Fruit fly (Drosophila melanogaster) whole organism, wandering third instar larva: ENCODE data around the gene Prp6.
A peak's percentile ranks its signal among the peaks of the same experiment; 100 is the strongest.

Experiments used
- Abd-B ChIP-seq: fragments of >200 bp; optimal IDR thresholded peaks from 2 replicates; lab custom pipeline; 2017; ENCODE audit warnings: missing biosample characterization, missing genetic modification characterization
- CG32264 ChIP-seq: fragments of 200-800 bp; sonication (Bioruptor generic); optimal IDR thresholded peaks from 2 replicates; lab custom pipeline; 2016; ENCODE audit warnings: missing biosample characterization, missing genetic modification characterization
- CrebA ChIP-seq: fragments of 200-800 bp; sonication (Bioruptor generic); optimal IDR thresholded peaks from 2 replicates; lab custom pipeline; 2016; ENCODE audit warnings: missing biosample characterization, mild to moderate bottlenecking, missing genetic modification characterization, borderline replicate concordance
- Dfd ChIP-seq: fragments of >200 bp; optimal IDR thresholded peaks from 2 replicates; lab custom pipeline; 2017; ENCODE audit warnings: missing biosample characterization, missing genetic modification characterization
- Dif ChIP-seq: fragments of 200-275, 200-300 bp; sonication (Bioruptor generic); optimal IDR thresholded peaks from 2 replicates; lab custom pipeline; 2018; ENCODE audit warnings: missing biosample characterization, missing genetic modification characterization; ENCODE audit not compliant: partially characterized antibody
- HLH106 ChIP-seq: fragments of 200-800 bp; optimal IDR thresholded peaks from 3 replicates; lab custom pipeline; 2019; ENCODE audit warnings: missing biosample characterization, mild to moderate bottlenecking, missing genetic modification characterization, moderate library complexity
- Hnf4 ChIP-seq: fragments of 200-800 bp; sonication (Bioruptor generic); optimal IDR thresholded peaks from 2 replicates; lab custom pipeline; 2016; ENCODE audit warnings: missing biosample characterization, mild to moderate bottlenecking, missing genetic modification characterization
- Hr83 ChIP-seq: fragments of 200-300 bp; sonication (Bioruptor generic); optimal IDR thresholded peaks from 2 replicates; lab custom pipeline; 2016; ENCODE audit warnings: missing biosample characterization, mild to moderate bottlenecking, missing genetic modification characterization, moderate library complexity; ENCODE audit not compliant: poor library complexity, severe bottlenecking
- Jra ChIP-seq: sonication (Bioruptor generic); optimal IDR thresholded peaks from 2 replicates; lab custom pipeline; 2016; ENCODE audit warnings: missing biosample characterization, missing genetic modification characterization
- Mio ChIP-seq: sonication (Bioruptor generic); optimal IDR thresholded peaks from 2 replicates; lab custom pipeline; 2016; ENCODE audit warnings: missing biosample characterization, missing genetic modification characterization
- Myc ChIP-seq: fragments of >200 bp; optimal IDR thresholded peaks from 2 replicates; lab custom pipeline; 2017
- N ChIP-seq: fragments of >200 bp; optimal IDR thresholded peaks from 2 replicates; lab custom pipeline; 2018; ENCODE audit warnings: missing biosample characterization, missing external identifiers, missing genetic modification characterization
- Rel ChIP-seq, 2 experiments: fragments of 200-800 bp; sonication (Bioruptor generic) in 1 of 2; optimal IDR thresholded peaks; 2 replicates in 1 of 2; 3 replicates in 1 of 2; lab custom pipeline; 2016 to 2019; ENCODE audit warnings: mild to moderate bottlenecking in 2 of 2, missing biosample characterization in 2 of 2, missing genetic modification characterization in 2 of 2, moderate library complexity in 1 of 2
- Sp1 ChIP-seq: fragments of 200-800 bp; sonication (Bioruptor generic); optimal IDR thresholded peaks from 3 replicates; lab custom pipeline; 2019; ENCODE audit warnings: missing biosample characterization, mild to moderate bottlenecking, missing genetic modification characterization, moderate library complexity
- Vsx2 ChIP-seq: fragments of 200-300, 225-300 bp; sonication (Bioruptor generic); optimal IDR thresholded peaks from 2 replicates; lab custom pipeline; 2018; ENCODE audit warnings: missing biosample characterization, missing genetic modification characterization; ENCODE audit not compliant: partially characterized antibody
- br ChIP-seq: fragments of 200-800 bp; sonication (Bioruptor generic); optimal IDR thresholded peaks from 2 replicates; lab custom pipeline; 2016; ENCODE audit warnings: missing biosample characterization, missing genetic modification characterization
- brk ChIP-seq: fragments of 200-800 bp; sonication (Bioruptor generic); optimal IDR thresholded peaks from 2 replicates; lab custom pipeline; 2016; ENCODE audit warnings: missing biosample characterization, mild to moderate bottlenecking, missing genetic modification characterization
- dl ChIP-seq, 2 experiments: fragments of 175-275, 200-275 bp in 1 of 2; fragments of 200-275 bp in 1 of 2; sonication (Bioruptor generic); optimal IDR thresholded peaks; lab custom pipeline; 2018; ENCODE audit warnings: mild to moderate bottlenecking in 2 of 2, missing biosample characterization in 2 of 2, missing genetic modification characterization in 2 of 2, moderate library complexity in 2 of 2; ENCODE audit not compliant: partially characterized antibody in 2 of 2, insufficient read depth in 1 of 2
- dmrt93B ChIP-seq: fragments of 200-800 bp; sonication (Bioruptor generic); optimal IDR thresholded peaks from 2 replicates; lab custom pipeline; 2018; ENCODE audit warnings: missing biosample characterization, mild to moderate bottlenecking, missing genetic modification characterization
- dsf ChIP-seq: sonication (Bioruptor generic); optimal IDR thresholded peaks from 2 replicates; lab custom pipeline; 2016; ENCODE audit warnings: missing biosample characterization, missing genetic modification characterization, borderline replicate concordance
- ey ChIP-seq: fragments of 200-800 bp; sonication (Bioruptor generic); optimal IDR thresholded peaks from 2 replicates; lab custom pipeline; 2016; ENCODE audit warnings: missing biosample characterization, missing genetic modification characterization
- foxo ChIP-seq, 2 experiments: fragments of 200-800 bp; sonication (Bioruptor generic); optimal IDR thresholded peaks; 2 replicates in 1 of 2; 3 replicates in 1 of 2; lab custom pipeline; 2016 to 2017; ENCODE audit warnings: missing biosample characterization in 2 of 2, missing genetic modification characterization in 2 of 2
- fru ChIP-seq: fragments of 200-800 bp; sonication (Bioruptor generic); optimal IDR thresholded peaks from 3 replicates; lab custom pipeline; 2016; ENCODE audit warnings: missing biosample characterization, mild to moderate bottlenecking, missing genetic modification characterization
- h ChIP-seq: fragments of 200-800 bp; sonication (Bioruptor generic); optimal IDR thresholded peaks from 3 replicates; lab custom pipeline; 2016; ENCODE audit warnings: missing biosample characterization, mild to moderate bottlenecking, missing genetic modification characterization
- jim ChIP-seq: fragments of 175-275, 200-325 bp; sonication (Bioruptor generic); optimal IDR thresholded peaks from 2 replicates; lab custom pipeline; 2016; ENCODE audit warnings: missing biosample characterization, mild to moderate bottlenecking, missing genetic modification characterization
- lola ChIP-seq: fragments of >200 bp; optimal IDR thresholded peaks from 2 replicates; lab custom pipeline; 2017; ENCODE audit warnings: missing biosample characterization, missing genetic modification characterization
- pan ChIP-seq: fragments of >200 bp; optimal IDR thresholded peaks from 2 replicates; lab custom pipeline; 2017
- rgr ChIP-seq: fragments of 200-800 bp; sonication (Bioruptor generic); optimal IDR thresholded peaks from 3 replicates; lab custom pipeline; 2016; ENCODE audit warnings: missing biosample characterization, mild to moderate bottlenecking, missing genetic modification characterization
- sage ChIP-seq: fragments of 200-800 bp; sonication (Bioruptor generic); optimal IDR thresholded peaks from 2 replicates; lab custom pipeline; 2016; ENCODE audit warnings: missing biosample characterization, mild to moderate bottlenecking, missing genetic modification characterization
- sv ChIP-seq: fragments of 200-800 bp; sonication (Bioruptor generic); optimal IDR thresholded peaks from 3 replicates; lab custom pipeline; 2016; ENCODE audit warnings: missing biosample characterization, missing genetic modification characterization
- tai ChIP-seq: sonication (Bioruptor generic); optimal IDR thresholded peaks from 2 replicates; lab custom pipeline; 2016; ENCODE audit warnings: missing biosample characterization, missing genetic modification characterization
- usp ChIP-seq: fragments of >200 bp; optimal IDR thresholded peaks from 2 replicates; lab custom pipeline; 2017; ENCODE audit warnings: missing biosample characterization, missing genetic modification characterization
- woc ChIP-seq: sonication (Bioruptor generic); optimal IDR thresholded peaks from 2 replicates; lab custom pipeline; 2016; ENCODE audit warnings: missing biosample characterization, mild to moderate bottlenecking, missing genetic modification characterization

Prp6 gene

dm6 chr3L:18946956-18947355 lies 41.8 kb downstream of the Prp6 start:
- TF ChIP-seq Vsx2 (no peak), HLH106 (tag; lab: Kevin White, UChicago) (no peak), sv (GFP tag; lab: Kevin White, UChicago) (no peak), foxo (GFP tag; optimal IDR thresholded peaks at IDR 0.05; lab: Kevin White, UChicago) (no peak), Myc (lab: Kevin White, UChicago) (peak; percentile 9), dmrt93B (peak; percentile 40), Sp1 (GFP tag; lab: Kevin White, UChicago) (no peak), br (GFP tag; lab: Kevin White, UChicago) (no peak)

- TF ChIP-seq usp (GFP tag; lab: Kevin White, UChicago): no peak
- no peak for TF ChIP-seq HLH106 (tag; lab: Kevin White, UChicago)
- no peak for TF ChIP-seq sage (GFP tag; lab: Kevin White, UChicago)
- TF ChIP-seq Rel (GFP tag; optimal IDR thresholded peaks at IDR 0.05; lab: Kevin White, UChicago): no peak
- TF ChIP-seq Rel (tag; optimal IDR thresholded peaks at IDR 0.05; lab: Kevin White, UChicago): no peak
- no peak for TF ChIP-seq Hr83 (GFP tag; lab: Kevin White, UChicago)
- TF ChIP-seq ey: no peak
- TF ChIP-seq h (GFP tag; lab: Kevin White, UChicago): no peak
- TF ChIP-seq Abd-B (GFP tag; lab: Kevin White, UChicago): no peak
- no peak for TF ChIP-seq Jra
- no peak for TF ChIP-seq foxo (GFP tag; optimal IDR thresholded peaks at IDR 0.05; lab: Kevin White, UChicago)
- TF ChIP-seq Dfd (GFP tag; lab: Kevin White, UChicago): no peak
- no peak for TF ChIP-seq pan (lab: Kevin White, UChicago)
- no peak for TF ChIP-seq CrebA (GFP tag; lab: Kevin White, UChicago)
- TF ChIP-seq lola (GFP tag; lab: Kevin White, UChicago): no peak
- TF ChIP-seq Myc (lab: Kevin White, UChicago): peak; percentile 75
- TF ChIP-seq jim: no peak
- no peak for TF ChIP-seq brk (GFP tag; lab: Kevin White, UChicago)
- TF ChIP-seq Dif (GFP tag; lab: Kevin White, UChicago): peak; percentile 14
- no peak for TF ChIP-seq tai (GFP tag; lab: Kevin White, UChicago)
- no peak for TF ChIP-seq dmrt93B
- TF ChIP-seq fru (GFP tag; lab: Kevin White, UChicago): no peak
- no peak for TF ChIP-seq rgr (GFP tag; lab: Kevin White, UChicago)
- no peak for TF ChIP-seq Hnf4 (GFP tag; lab: Kevin White, UChicago)
- TF ChIP-seq dsf (GFP tag; lab: Kevin White, UChicago): no peak
- TF ChIP-seq dl (GFP tag; optimal IDR thresholded peaks at IDR 0.05; lab: Kevin White, UChicago; ENCODE audit: insufficient read depth in 1 of 2, partially characterized antibody in 2 of 2): no peak
- peak; percentile 34 for TF ChIP-seq N
- peak; percentile 73 for TF ChIP-seq Vsx2
- no peak for TF ChIP-seq CG32264 (GFP tag; lab: Kevin White, UChicago)
- TF ChIP-seq Mio (GFP tag; lab: Kevin White, UChicago): no peak
Measured at dm6 chr3L:18949137-18949536, 44.0 kb downstream of the Prp6 start.

dm6 chr3L:18950359-18950758 lies 45.2 kb downstream of the Prp6 start, which contains the start of gene CG6836:
Gene CG6836 (plus strand): TSS chr3L:18950629.
- TF ChIP-seq dl (GFP tag; optimal IDR thresholded peaks at IDR 0.05; lab: Kevin White, UChicago; ENCODE audit: insufficient read depth in 1 of 2, partially characterized antibody in 2 of 2): no peak
- no peak for TF ChIP-seq Abd-B (GFP tag; lab: Kevin White, UChicago)
- TF ChIP-seq dsf (GFP tag; lab: Kevin White, UChicago): no peak
- no peak for TF ChIP-seq lola (GFP tag; lab: Kevin White, UChicago)

dm6 chr3L:18952399-18952798 lies 47.2 kb downstream of the Prp6 start:
- TF ChIP-seq Mio (GFP tag; lab: Kevin White, UChicago) (no peak), Hnf4 (GFP tag; lab: Kevin White, UChicago) (no peak), rgr (GFP tag; lab: Kevin White, UChicago) (no peak), dl (GFP tag; optimal IDR thresholded peaks at IDR 0.05; lab: Kevin White, UChicago; ENCODE audit: insufficient read depth in 1 of 2, partially characterized antibody in 2 of 2) (peak in 1 of 2 experiments; percentile 26), N (no peak), fru (GFP tag; lab: Kevin White, UChicago) (peak; percentile 56), dsf (GFP tag; lab: Kevin White, UChicago) (no peak), sv (GFP tag; lab: Kevin White, UChicago) (no peak), woc (GFP tag; lab: Kevin White, UChicago) (peak; percentile 37)
- TF ChIP-seq, all 38 proteins: peak for 3
